Worm (Caenorhabditis elegans) whole organism, young adult: ENCODE data around the gene mltn-6.

ENCODE experiments used
- ZK185.1 ChIP-seq: sonication (generic microtip); optimal IDR thresholded peaks from 2 replicates; lab custom pipeline; 2016; ENCODE audit warnings: mild to moderate bottlenecking, missing genetic modification characterization, missing compliant biosample characterization; ENCODE audit not compliant: poor library complexity, severe bottlenecking
- ama-1 ChIP-seq, 3 experiments: fragments of 150-350 bp in 1 of 3; sonication (generic microtip) in 2 of 3; optimal IDR thresholded peaks; 2 replicates each; lab custom pipeline; 2014 to 2018; ENCODE audit warnings: missing biosample characterization in 2 of 3, missing genetic modification characterization in 2 of 3, missing genetic modification reagents in 2 of 3
- let-607 ChIP-seq, 2 experiments: fragments of 200-800 bp in 1 of 2; sonication (Bioruptor generic) in 1 of 2; sonication (generic microtip) in 1 of 2; optimal IDR thresholded peaks; 2 replicates each; lab custom pipeline; 2016 to 2018; ENCODE audit warnings: mild to moderate bottlenecking in 2 of 2, missing compliant biosample characterization in 2 of 2, missing genetic modification characterization in 2 of 2, moderate library complexity in 2 of 2, missing genotype in 1 of 2
- sea-2 ChIP-seq: fragments of 200-800 bp; sonication (Bioruptor generic); IDR thresholded peaks from 2 replicates; pipeline ENCODE4 v1.3.6; 2022; ENCODE audit warnings: missing genetic modification characterization, missing compliant biosample characterization
- snpc-4 ChIP-seq, 5 experiments: fragments of 150-350 bp in 1 of 5; sonication (generic microtip) in 4 of 5; optimal IDR thresholded peaks; 2 replicates each; lab custom pipeline; 2014 to 2018; ENCODE audit warnings: missing genetic modification characterization in 5 of 5, missing biosample characterization in 3 of 5, antibody characterized with exemption in 2 of 5, mild to moderate bottlenecking in 2 of 5, missing compliant biosample characterization in 2 of 5, missing genotype in 2 of 5, moderate library complexity in 2 of 5, missing genetic modification reagents in 1 of 5

DNA sequence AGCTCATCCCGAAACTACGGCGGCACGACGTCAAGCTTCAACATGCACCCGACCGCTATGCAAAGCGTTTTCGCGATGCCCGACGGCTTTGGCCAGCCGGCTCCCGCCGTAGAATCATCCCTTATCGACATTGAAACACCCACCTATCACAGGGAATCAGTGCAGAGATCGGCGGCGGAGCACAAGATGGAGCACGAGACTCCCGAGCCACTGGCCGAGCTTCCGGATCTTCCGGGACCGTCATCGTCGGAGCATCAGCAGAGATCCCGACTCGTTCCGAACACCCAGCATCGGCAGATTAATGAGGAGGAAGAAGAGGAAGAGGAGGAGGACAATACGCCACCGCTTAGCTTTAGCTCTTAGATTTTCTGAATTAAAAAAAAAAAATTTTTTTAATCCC lies 6.3 kb upstream of the mltn-6 start:
- TF ChIP-seq ZK185.1 (tag; lab: Kevin White, UChicago) (no peak), snpc-4 (GFP tag; optimal IDR thresholded peaks at IDR 0.05; lab: Kevin White, UChicago) (no peak), snpc-4 (tag; optimal IDR thresholded peaks at IDR 0.05; lab: Kevin White, UChicago) (no peak), let-607 (tag; optimal IDR thresholded peaks at IDR 0.05; lab: Kevin White, UChicago) (no peak), sea-2 (no peak), ama-1 (optimal IDR thresholded peaks at IDR 0.05; lab: Kevin White, UChicago) (no peak), ama-1 (GFP tag; optimal IDR thresholded peaks at IDR 0.05; lab: Kevin White, UChicago) (no peak)
